Worm (Caenorhabditis elegans) whole organism, L4 larva: ENCODE results near the gene T05H10.4.

Source experiments
- F37D6.2 ChIP-seq: sonication (generic microtip); optimal IDR thresholded peaks from 2 replicates; lab custom pipeline; 2016; ENCODE audit warnings: mild to moderate bottlenecking, missing genetic modification characterization, missing compliant biosample characterization
- T26A8.4 ChIP-seq: fragments of 200-800 bp; sonication (Bioruptor generic); IDR thresholded peaks from 2 replicates; pipeline ENCODE4 v1.3.6; 2022; ENCODE audit warnings: missing genetic modification characterization, missing compliant biosample characterization
- ZK337.2 ChIP-seq: fragments of 200-800 bp; sonication (Bioruptor generic); IDR thresholded peaks from 2 replicates; pipeline ENCODE4 v1.3.6; 2022; ENCODE audit warnings: missing genetic modification reagents, missing genetic modification characterization, missing compliant biosample characterization
- aha-1 ChIP-seq: fragments of 150-350 bp; peaks from one replicate; lab custom pipeline; 2014; ENCODE audit warnings: missing biosample characterization, missing genetic modification characterization
- aly-2 ChIP-seq: sonication (generic microtip); optimal IDR thresholded peaks from 2 replicates; lab custom pipeline; 2018; ENCODE audit warnings: missing biosample characterization, missing genetic modification characterization
- ama-1 ChIP-seq: fragments of 150-350 bp; optimal IDR thresholded peaks from 2 replicates; lab custom pipeline; 2014; ENCODE audit warnings: inconsistent platforms, mixed read lengths
- arid-1 ChIP-seq: fragments of 200-800 bp; sonication (Bioruptor generic); conservative IDR thresholded peaks from 2 replicates; pipeline ENCODE4 v1.3.6; 2022; ENCODE audit warnings: missing genetic modification reagents, missing genetic modification characterization, missing compliant biosample characterization
- ceh-20 ChIP-seq: fragments of 200-800 bp; sonication (Bioruptor generic); IDR thresholded peaks from 2 replicates; pipeline ENCODE4 v1.3.6; 2022; ENCODE audit warnings: missing genetic modification reagents, missing genetic modification characterization, missing compliant biosample characterization
- ceh-62 ChIP-seq: sonication (generic microtip); optimal IDR thresholded peaks from 2 replicates; lab custom pipeline; 2017; ENCODE audit warnings: missing biosample characterization, missing genetic modification characterization
- ceh-82 ChIP-seq: sonication (generic microtip); optimal IDR thresholded peaks from 2 replicates; lab custom pipeline; 2017; ENCODE audit warnings: missing biosample characterization, missing genetic modification characterization
- ces-1 ChIP-seq: fragments of 150-350 bp; sonication (generic microtip); optimal IDR thresholded peaks from 4 replicates; lab custom pipeline; 2014; ENCODE audit warnings: missing biosample characterization, missing genetic modification reagents, missing genetic modification characterization
- daf-12 ChIP-seq: fragments of 150-350 bp; optimal IDR thresholded peaks from 2 replicates; lab custom pipeline; 2014; ENCODE audit warnings: missing biosample characterization, missing genetic modification reagents, missing genetic modification characterization
- dmd-6 ChIP-seq: fragments of 200-800 bp; sonication (Bioruptor generic); IDR thresholded peaks from 2 replicates; pipeline ENCODE4 v1.3.6; 2022; ENCODE audit warnings: missing genetic modification reagents, missing genetic modification characterization, missing compliant biosample characterization
- dmd-8 ChIP-seq: fragments of 200-800 bp; sonication (Bioruptor generic); IDR thresholded peaks from 2 replicates; pipeline ENCODE4 v1.3.6; 2022; ENCODE audit warnings: missing genetic modification characterization, missing compliant biosample characterization
- dmd-9 ChIP-seq: fragments of 200-800 bp; sonication (Bioruptor generic); IDR thresholded peaks from 2 replicates; pipeline ENCODE4 v1.3.6; 2022; ENCODE audit warnings: missing genetic modification reagents, missing genetic modification characterization, missing compliant biosample characterization
- egl-43 ChIP-seq: fragments of 200-800 bp; sonication (Bioruptor generic); IDR thresholded peaks from 2 replicates; pipeline ENCODE4 v1.3.6; 2022; ENCODE audit warnings: missing genetic modification reagents, missing genetic modification characterization, missing compliant biosample characterization
- fkh-10 ChIP-seq: fragments of 150-350 bp; optimal IDR thresholded peaks from 2 replicates; lab custom pipeline; 2014; ENCODE audit warnings: missing biosample characterization, missing genetic modification reagents, missing genetic modification characterization
- gei-8 ChIP-seq: fragments of 200-800 bp; sonication (Bioruptor generic); optimal IDR thresholded peaks from 2 replicates; lab custom pipeline; 2018; ENCODE audit warnings: mild to moderate bottlenecking, missing genetic modification characterization, missing compliant biosample characterization
- lin-15B ChIP-seq: fragments of 150-350 bp; sonication (generic microtip); optimal IDR thresholded peaks from 3 replicates; lab custom pipeline; 2014; ENCODE audit warnings: missing biosample characterization, missing genetic modification characterization
- lin-38 ChIP-seq: fragments of 200-800 bp; sonication (Bioruptor generic); IDR thresholded peaks from 2 replicates; pipeline ENCODE4 v1.3.6; 2022; ENCODE audit warnings: missing genetic modification reagents, missing genetic modification characterization, missing compliant biosample characterization
- lir-3 ChIP-seq: sonication (generic microtip); optimal IDR thresholded peaks from 2 replicates; lab custom pipeline; 2016; ENCODE audit warnings: mild to moderate bottlenecking, missing genetic modification characterization, missing compliant biosample characterization
- madf-9 ChIP-seq: fragments of 200-800 bp; sonication (Bioruptor generic); conservative IDR thresholded peaks from 2 replicates; pipeline ENCODE4 v1.3.6; 2022; ENCODE audit warnings: missing genetic modification reagents, missing genetic modification characterization, missing compliant biosample characterization
- mdl-1 ChIP-seq, 2 experiments: fragments of 150-350 bp in 1 of 2; sonication (generic microtip) in 1 of 2; optimal IDR thresholded peaks; 2 replicates each; lab custom pipeline; 2014 to 2017; ENCODE audit warnings: missing biosample characterization in 2 of 2, missing genetic modification characterization in 2 of 2
- mdt-29 ChIP-seq: fragments of 200-800 bp; sonication (Bioruptor generic); IDR thresholded peaks from 2 replicates; pipeline ENCODE4 v1.3.6; 2022; ENCODE audit warnings: missing genetic modification reagents, missing genetic modification characterization, missing compliant biosample characterization
- mxl-2 ChIP-seq: fragments of 200-800 bp; sonication (Bioruptor generic); conservative IDR thresholded peaks from 2 replicates; pipeline ENCODE4 v1.3.6; 2022; ENCODE audit warnings: missing genetic modification reagents, missing genetic modification characterization, missing compliant biosample characterization
- nhr-10 ChIP-seq: fragments of 150-350 bp; optimal IDR thresholded peaks from 2 replicates; lab custom pipeline; 2014; ENCODE audit warnings: missing biosample characterization, missing genetic modification characterization
- nhr-11 ChIP-seq: fragments of 150-350 bp; optimal IDR thresholded peaks from 2 replicates; lab custom pipeline; 2014; ENCODE audit warnings: missing biosample characterization, missing genetic modification characterization
- nhr-28 ChIP-seq: fragments of 150-350 bp; optimal IDR thresholded peaks from 2 replicates; lab custom pipeline; 2014; ENCODE audit warnings: missing biosample characterization, missing genetic modification characterization
- nhr-76 ChIP-seq: fragments of 150-350 bp; optimal IDR thresholded peaks from 2 replicates; lab custom pipeline; 2014; ENCODE audit warnings: missing biosample characterization, missing genetic modification characterization
- php-3 ChIP-seq: fragments of 200-800 bp; sonication (Bioruptor generic); IDR thresholded peaks from 2 replicates; pipeline ENCODE4 v1.3.6; 2022; ENCODE audit warnings: missing genetic modification reagents, missing genetic modification characterization, missing compliant biosample characterization
- saeg-2 ChIP-seq: fragments of 200-800 bp; sonication (Bioruptor generic); IDR thresholded peaks from 2 replicates; pipeline ENCODE4 v1.3.6; 2022; ENCODE audit warnings: missing genetic modification reagents, missing genetic modification characterization, missing compliant biosample characterization
- set-16 ChIP-seq: fragments of 200-800 bp; sonication (Bioruptor generic); IDR thresholded peaks from 2 replicates; pipeline ENCODE4 v1.3.6; 2022; ENCODE audit warnings: missing genetic modification reagents, missing genetic modification characterization, missing compliant biosample characterization
- skn-1 ChIP-seq: fragments of 150-350 bp; optimal IDR thresholded peaks from 2 replicates; lab custom pipeline; 2014; ENCODE audit warnings: missing biosample characterization, missing genetic modification characterization
- tra-1 ChIP-seq: fragments of 200-800 bp; sonication (Bioruptor generic); IDR thresholded peaks from 2 replicates; pipeline ENCODE4 v1.3.6; 2022; ENCODE audit warnings: missing genetic modification reagents, missing genetic modification characterization, missing compliant biosample characterization
- unc-39 ChIP-seq: sonication (generic microtip); optimal IDR thresholded peaks from 2 replicates; lab custom pipeline; 2017; ENCODE audit warnings: missing biosample characterization, missing genetic modification characterization
- unc-62 ChIP-seq, 3 experiments: fragments of 150-350 bp in 1 of 3; sonication (generic microtip); optimal IDR thresholded peaks in 2 of 3; peaks in 1 of 3; 1 replicate in 1 of 3; 2 replicates in 2 of 3; lab custom pipeline; 2014 to 2017; ENCODE audit warnings: missing biosample characterization in 3 of 3, missing genetic modification characterization in 3 of 3, missing genetic modification reagents in 3 of 3, missing genotype in 1 of 3
- zfp-2 ChIP-seq: sonication (generic microtip); optimal IDR thresholded peaks from 2 replicates; lab custom pipeline; 2016; ENCODE audit warnings: mild to moderate bottlenecking, missing genetic modification characterization, missing compliant biosample characterization
- zip-11 ChIP-seq: fragments of 200-800 bp; sonication (Bioruptor generic); IDR thresholded peaks from 2 replicates; pipeline ENCODE4 v1.3.6; 2022; ENCODE audit warnings: missing genetic modification characterization, missing compliant biosample characterization
- zip-2 ChIP-seq: fragments of 150-350 bp; optimal IDR thresholded peaks from 2 replicates; lab custom pipeline; 2014; ENCODE audit warnings: missing biosample characterization, missing genetic modification characterization
- ztf-11 ChIP-seq: fragments of 150-350 bp; optimal IDR thresholded peaks from 2 replicates; lab custom pipeline; 2014; ENCODE audit warnings: missing biosample characterization, missing genetic modification characterization

T05H10.4 gene

DNA sequence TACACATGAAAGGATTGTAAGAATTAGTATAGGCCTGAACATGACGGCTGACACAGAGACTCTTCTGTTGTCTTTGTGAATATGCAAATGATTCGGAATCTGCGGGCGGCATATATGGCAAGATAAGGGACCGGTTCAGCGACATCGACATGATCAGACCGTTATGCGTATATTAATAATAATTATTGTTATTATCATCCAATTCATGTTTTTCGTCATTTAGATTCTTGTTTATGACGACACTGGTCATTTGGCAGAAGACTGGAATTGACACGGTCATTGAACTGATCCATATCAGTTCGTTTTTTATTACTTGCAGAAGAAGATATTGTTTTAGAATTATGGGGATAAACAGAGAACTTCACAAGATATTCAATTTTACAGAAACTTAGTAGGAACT lies 2.5 kb upstream of the T05H10.4 start, which contains the start of gene mtre-1:
Gene mtre-1 (minus strand): TSS at position 101 of the 400 bp plus-strand sequence.
- TF ChIP-seq unc-62 (GFP tag; optimal IDR thresholded peaks at IDR 0.05 in 1 of 2; lab: Kevin White, UChicago) (peak in 1 of 2 experiments; percentile 15), unc-62 (tag; optimal IDR thresholded peaks at IDR 0.05; lab: Kevin White, UChicago) (no peak), nhr-11 (tag; lab: Kevin White, UChicago) (no peak), dmd-6 (GFP tag; lab: Robert Waterston, UW) (no peak)

ce11 chrII:8051330-8051729 lies 1.6 kb upstream of the T05H10.4 start:
- TF ChIP-seq zip-11 (GFP tag; lab: Robert Waterston, UW) (no peak), F37D6.2 (tag; lab: Kevin White, UChicago) (no peak), aha-1 (tag; lab: Kevin White, UChicago) (peak; percentile 88), zip-2 (tag; lab: Kevin White, UChicago) (no peak)

DNA sequence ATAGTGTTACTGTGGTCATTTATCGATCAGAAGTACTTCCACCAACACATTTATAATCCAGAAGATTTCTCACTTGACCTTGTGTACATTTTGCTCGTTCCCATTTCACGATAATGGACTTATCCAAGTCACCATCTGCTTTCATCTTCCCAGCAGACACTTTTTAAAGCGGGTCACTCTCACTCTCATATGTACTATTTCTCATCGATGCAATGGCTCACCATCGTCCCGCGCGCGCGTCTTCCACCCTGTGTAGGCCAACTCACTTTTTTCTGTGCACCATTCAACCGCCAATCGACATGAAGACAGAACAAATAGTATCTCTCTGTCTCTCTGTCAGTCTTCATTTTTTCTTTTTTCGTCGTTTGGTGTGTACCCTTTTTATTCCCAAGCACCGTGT lies 778 bp upstream of the T05H10.4 start:
- TF ChIP-seq unc-62 (GFP tag; optimal IDR thresholded peaks at IDR 0.05 in 1 of 2; lab: Kevin White, UChicago) (peak in 1 of 2 experiments; percentile 7), unc-62 (tag; optimal IDR thresholded peaks at IDR 0.05; lab: Kevin White, UChicago) (no peak), unc-39 (no peak), aly-2 (no peak)
- TF ChIP-seq, all 104 proteins: peak for 1

DNA sequence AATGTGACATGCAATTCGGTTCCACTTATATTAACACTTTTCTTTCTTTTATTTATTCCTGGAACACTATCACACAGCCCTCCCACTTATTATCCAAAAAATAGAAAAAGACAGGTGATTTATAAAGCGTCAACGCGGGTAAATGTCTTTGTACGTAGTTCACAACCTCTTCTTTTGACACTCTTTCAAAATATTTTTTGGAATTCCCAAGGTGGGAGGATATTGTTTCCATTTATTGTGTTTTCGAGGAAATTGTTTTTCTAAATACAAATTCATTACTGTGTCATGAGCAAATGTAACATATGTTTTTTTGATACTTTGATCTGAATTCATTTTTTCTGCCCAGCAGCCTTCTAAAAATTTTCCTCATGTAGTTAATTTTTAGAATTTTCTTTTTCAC lies 5.0 kb downstream of the T05H10.4 start:
- no peak for TF ChIP-seq daf-12 (tag; lab: Kevin White, UChicago)
- no peak for TF ChIP-seq dmd-6 (GFP tag; lab: Robert Waterston, UW)
- TF ChIP-seq ztf-11 (tag; lab: Kevin White, UChicago) = no peak
- no peak for TF ChIP-seq fkh-10 (GFP tag; lab: Kevin White, UChicago)
- TF ChIP-seq skn-1 (tag; lab: Kevin White, UChicago) = no peak
- no peak for TF ChIP-seq madf-9 (GFP tag; lab: Robert Waterston, UW)

DNA sequence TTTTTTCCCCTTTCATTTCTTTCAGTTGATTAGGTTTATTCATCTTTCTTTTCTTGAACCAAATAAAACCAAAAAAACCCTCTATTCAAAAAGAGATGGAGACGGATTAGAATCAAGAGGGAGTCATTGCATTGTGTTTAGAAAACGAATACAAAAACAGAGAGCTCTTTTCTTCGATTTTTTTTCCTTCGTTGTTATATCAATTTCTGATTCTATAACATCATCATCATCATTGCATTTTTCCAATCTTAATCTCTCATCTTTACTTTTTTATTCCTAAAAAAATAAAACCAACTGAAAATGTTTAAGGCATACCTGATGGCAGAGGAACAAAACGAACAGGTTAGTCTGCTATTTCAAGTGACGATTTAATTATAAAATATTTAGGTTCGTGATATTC lies 5.8 kb downstream of the T05H10.4 start, which contains the start of gene T05H10.8:
Gene T05H10.8 (plus strand): TSS at position 301 of the 400 bp plus-strand sequence.
- TF ChIP-seq dmd-9 = no peak
- no peak for TF ChIP-seq mdt-29
- TF ChIP-seq tra-1 (GFP tag; lab: Robert Waterston, UW) = no peak
- TF ChIP-seq egl-43 (GFP tag; lab: Robert Waterston, UW) = no peak
- no peak for TF ChIP-seq T26A8.4 (GFP tag; lab: Robert Waterston, UW)
- no peak for TF ChIP-seq lin-38 (GFP tag; lab: Robert Waterston, UW)
- TF ChIP-seq ceh-20 (GFP tag; lab: Robert Waterston, UW) = no peak
- TF ChIP-seq nhr-28 (tag; lab: Kevin White, UChicago) = no peak
- TF ChIP-seq nhr-10 (tag; lab: Kevin White, UChicago) = no peak
- no peak for TF ChIP-seq dmd-8 (GFP tag; lab: Robert Waterston, UW)
- TF ChIP-seq set-16 (GFP tag; lab: Robert Waterston, UW) = no peak
- TF ChIP-seq lin-15B (tag; lab: Kevin White, UChicago) = no peak
- TF ChIP-seq arid-1 (GFP tag; lab: Robert Waterston, UW) = no peak

DNA sequence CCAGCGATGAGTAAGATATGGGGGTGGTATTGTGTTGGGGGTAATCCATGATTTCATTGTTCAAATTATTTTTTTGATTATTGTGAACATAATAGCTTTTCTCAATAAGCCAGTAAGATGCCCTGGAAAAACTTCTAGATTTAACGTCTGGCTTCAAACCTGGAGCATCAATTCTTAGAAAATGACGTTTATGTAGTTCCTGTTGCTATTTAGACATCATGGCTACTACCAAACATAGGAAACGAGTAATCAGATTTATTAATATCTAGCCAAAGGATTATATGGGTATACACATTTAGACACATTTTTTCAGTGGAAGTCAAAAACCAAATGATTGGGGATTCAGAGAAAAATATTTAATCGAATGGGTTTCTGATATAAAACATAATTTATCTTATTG lies 6.6 kb downstream of the T05H10.4 start:
- TF ChIP-seq gei-8 (GFP tag; lab: Kevin White, UChicago) (no peak), nhr-11 (tag; lab: Kevin White, UChicago) (peak; percentile 9)

- TF ChIP-seq nhr-10 (tag; lab: Kevin White, UChicago) (no peak), skn-1 (tag; lab: Kevin White, UChicago) (no peak), ZK337.2 (no peak), nhr-76 (tag; lab: Kevin White, UChicago) (no peak), ceh-20 (GFP tag; lab: Robert Waterston, UW) (no peak), saeg-2 (GFP tag; lab: Robert Waterston, UW) (no peak), ceh-82 (tag; lab: Kevin White, UChicago) (no peak), ceh-62 (no peak), gei-8 (GFP tag; lab: Kevin White, UChicago) (no peak), mxl-2 (GFP tag; lab: Robert Waterston, UW) (no peak), dmd-8 (GFP tag; lab: Robert Waterston, UW) (no peak), ama-1 (lab: Kevin White, UChicago) (no peak), php-3 (GFP tag; lab: Robert Waterston, UW) (no peak), zfp-2 (tag; lab: Kevin White, UChicago) (no peak), mdl-1 (tag; optimal IDR thresholded peaks at IDR 0.05; lab: Kevin White, UChicago) (peak in 1 of 2 experiments; percentile 26), ces-1 (GFP tag; lab: Kevin White, UChicago) (no peak), lir-3 (no peak)
Measured at ce11 chrII:8062334-8062791, 9.4 kb downstream of the T05H10.4 start, which contains the start of gene ufd-2. TSS of gene ufd-2 (plus strand) at chrII:8062741.
